Worm (Caenorhabditis elegans): ENCODE data around the gene irld-63.
A peak's percentile ranks its signal among the peaks of the same experiment; 100 is the strongest.

The irld-63 gene

DNA sequence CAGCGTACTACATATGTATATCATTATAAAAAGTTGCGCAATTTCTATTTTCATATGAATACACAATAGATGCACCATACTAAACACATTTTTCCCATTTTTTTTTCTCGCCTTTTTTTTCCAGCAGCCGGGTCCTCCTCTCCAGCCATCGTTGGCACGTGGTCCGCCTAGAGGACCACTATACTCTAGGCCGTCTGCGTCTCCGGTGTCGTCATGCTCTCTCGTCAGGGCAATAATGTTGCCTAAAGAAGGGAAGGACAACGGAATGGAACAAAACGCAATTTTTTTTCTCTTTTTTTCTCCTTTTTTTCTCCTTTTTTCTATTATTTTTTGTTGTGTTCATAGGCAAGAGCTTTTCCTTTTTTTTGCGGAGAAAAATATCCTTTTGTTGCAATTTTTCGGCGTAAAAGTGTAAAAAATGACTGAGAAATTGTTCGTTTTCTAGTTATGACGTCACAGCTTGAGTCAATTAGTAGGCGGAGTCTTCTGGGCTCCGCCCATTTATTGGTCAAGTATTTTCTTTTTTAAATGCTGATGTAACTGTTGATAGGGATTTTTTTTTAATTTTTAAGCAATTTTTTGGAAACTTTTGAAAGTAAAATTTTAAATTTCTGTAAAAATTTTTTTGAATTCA is 32.1 kb downstream of the irld-63 start (continued):
- TF ChIP-seq alr-1 (tag; optimal IDR thresholded peaks at IDR 0.05) (no peak), ztf-1 (GFP tag; conservative IDR thresholded peaks at IDR 0.05) (no peak)

DNA sequence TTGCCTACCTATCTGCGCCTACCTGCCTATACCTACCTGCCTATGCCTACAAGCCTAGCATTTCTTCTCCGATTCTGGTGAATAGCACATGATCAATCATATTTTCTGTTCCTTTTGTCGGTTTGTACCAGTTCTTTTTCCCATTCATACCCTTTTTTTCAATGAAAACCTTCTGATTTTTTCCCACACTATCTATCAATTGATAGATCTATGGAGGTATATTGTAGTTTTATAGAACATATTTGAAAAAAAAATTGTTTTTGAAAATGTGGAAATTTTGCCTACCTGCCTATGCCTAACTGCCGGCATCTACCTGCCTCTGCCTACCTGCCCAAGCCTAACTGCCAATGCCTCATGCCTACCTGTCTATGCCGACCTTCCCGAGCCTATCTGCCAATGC is 33.1 kb downstream of the irld-63 start:
- no peak for TF ChIP-seq nhr-237 (tag; optimal IDR thresholded peaks at IDR 0.05)
- TF ChIP-seq lin-39 (tag; optimal IDR thresholded peaks at IDR 0.05): no peak
- no peak for TF ChIP-seq nhr-129 (tag; optimal IDR thresholded peaks at IDR 0.05)
- no peak for TF ChIP-seq unc-55 (GFP tag; optimal IDR thresholded peaks at IDR 0.05)
- no peak for TF ChIP-seq crh-2 (tag; optimal IDR thresholded peaks at IDR 0.05)
- no peak for TF ChIP-seq peb-1 (tag; optimal IDR thresholded peaks at IDR 0.05)
- TF ChIP-seq ztf-11 (tag; optimal IDR thresholded peaks at IDR 0.05): no peak
- no peak for TF ChIP-seq zag-1 (tag; optimal IDR thresholded peaks at IDR 0.05)
- no peak for TF ChIP-seq alr-1 (tag; optimal IDR thresholded peaks at IDR 0.05)
- TF ChIP-seq snpc-4 (tag; optimal IDR thresholded peaks at IDR 0.05): no peak
- TF ChIP-seq nhr-12 (tag; optimal IDR thresholded peaks at IDR 0.05): no peak
- no peak for TF ChIP-seq nhr-6 (tag; optimal IDR thresholded peaks at IDR 0.05)
- TF ChIP-seq elt-3 (tag; optimal IDR thresholded peaks at IDR 0.05): no peak
- TF ChIP-seq ztf-1 (GFP tag; conservative IDR thresholded peaks at IDR 0.05): no peak
- no peak for TF ChIP-seq nhr-77 (tag; optimal IDR thresholded peaks at IDR 0.05)
- TF ChIP-seq gmeb-1 (tag; optimal IDR thresholded peaks at IDR 0.05): no peak
- no peak for TF ChIP-seq unc-39 (tag; optimal IDR thresholded peaks at IDR 0.05)
- TF ChIP-seq nhr-11 (tag; optimal IDR thresholded peaks at IDR 0.05): no peak

DNA sequence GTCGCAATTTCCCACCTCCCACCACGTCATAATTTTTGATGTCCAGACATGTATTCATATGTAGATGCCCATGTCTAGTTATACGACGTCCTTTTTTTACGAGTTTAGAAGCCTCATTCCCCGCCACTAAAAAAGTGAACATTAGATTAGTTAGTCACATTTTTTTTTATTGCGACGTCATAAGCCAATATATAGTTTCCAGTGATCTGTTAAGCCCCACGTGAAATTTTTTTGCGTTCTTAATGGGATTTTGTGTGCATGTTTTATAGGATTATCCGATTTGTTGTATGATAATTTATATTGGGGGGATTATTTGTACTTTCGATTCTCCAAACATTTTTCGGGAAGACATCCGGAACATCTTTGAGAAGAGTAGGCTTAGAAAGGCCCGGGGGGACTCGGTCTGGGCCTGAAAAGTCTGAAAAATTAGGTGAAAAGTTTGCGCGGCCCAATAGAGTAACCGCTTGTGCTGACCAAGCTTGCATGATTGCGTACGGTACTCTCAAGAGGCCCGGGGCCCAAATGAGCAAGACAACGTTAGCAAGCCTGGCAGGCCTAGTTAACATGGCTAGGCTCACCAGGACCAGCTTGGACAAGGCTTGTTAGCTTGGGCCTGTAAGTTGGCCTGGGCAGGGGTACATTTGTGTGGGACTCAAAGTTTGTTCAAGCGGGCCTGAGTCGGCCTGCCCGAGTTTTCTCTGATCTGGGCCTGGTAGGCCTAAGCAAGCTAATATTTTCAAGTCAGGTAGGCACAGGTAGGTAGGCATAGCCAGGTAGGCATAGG is 34.9 kb downstream of the irld-63 start:
- TF ChIP-seq mdl-1 (tag; optimal IDR thresholded peaks at IDR 0.05) (no peak), nhr-23 (tag; optimal IDR thresholded peaks at IDR 0.05) (no peak), F13H6.1 (tag; optimal IDR thresholded peaks at IDR 0.05) (no peak), snpc-4 (tag; optimal IDR thresholded peaks at IDR 0.05) (no peak), peb-1 (tag; optimal IDR thresholded peaks at IDR 0.05) (no peak), sma-9 (GFP tag; optimal IDR thresholded peaks at IDR 0.05) (no peak), sma-9 (tag; optimal IDR thresholded peaks at IDR 0.05) (no peak), unc-55 (GFP tag; optimal IDR thresholded peaks at IDR 0.05) (no peak), Y55F3AM.14 (GFP tag; optimal IDR thresholded peaks at IDR 0.05) (no peak), mbf-1 (tag; optimal IDR thresholded peaks at IDR 0.05) (no peak)

DNA sequence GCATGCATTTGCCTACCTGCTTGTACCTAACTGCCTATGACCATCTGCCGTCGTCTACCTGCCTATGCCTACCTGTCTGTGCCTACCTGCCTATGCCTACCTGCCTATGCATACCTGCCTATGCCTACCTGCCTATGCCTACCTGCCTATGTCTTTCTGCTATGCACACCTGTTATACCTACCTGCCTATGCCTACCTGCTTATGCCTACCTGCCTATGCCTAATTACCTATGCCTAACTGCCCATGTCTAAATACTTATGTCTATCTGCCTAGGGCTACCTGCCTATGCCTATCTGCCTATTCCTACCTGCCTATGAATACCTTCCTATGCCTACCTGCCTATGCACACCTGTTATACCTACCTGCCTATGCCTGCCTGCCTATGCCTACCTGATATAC is 35.8 kb downstream of the irld-63 start:
- no peak for TF ChIP-seq unc-62 (GFP tag; optimal IDR thresholded peaks at IDR 0.05)
- no peak for TF ChIP-seq sma-3 (GFP tag; optimal IDR thresholded peaks at IDR 0.05)
- no peak for TF ChIP-seq ama-1 (optimal IDR thresholded peaks at IDR 0.05)
- no peak for TF ChIP-seq lin-11 (tag; optimal IDR thresholded peaks at IDR 0.05)
- TF ChIP-seq dmd-4 (tag; optimal IDR thresholded peaks at IDR 0.05): no peak
- TF ChIP-seq sma-9 (GFP tag; optimal IDR thresholded peaks at IDR 0.05): no peak
- no peak for TF ChIP-seq sma-9 (tag; optimal IDR thresholded peaks at IDR 0.05)
- no peak for TF ChIP-seq gmeb-1 (tag; optimal IDR thresholded peaks at IDR 0.05)
- TF ChIP-seq snpc-4 (tag; optimal IDR thresholded peaks at IDR 0.05): no peak
- no peak for TF ChIP-seq nhr-10 (tag; optimal IDR thresholded peaks at IDR 0.05)
- TF ChIP-seq elt-1 (tag; optimal IDR thresholded peaks at IDR 0.05): no peak
- TF ChIP-seq elt-3 (tag; optimal IDR thresholded peaks at IDR 0.05): no peak
- TF ChIP-seq nhr-23 (tag; optimal IDR thresholded peaks at IDR 0.05): no peak
- no peak for TF ChIP-seq zag-1 (tag; optimal IDR thresholded peaks at IDR 0.05)
- TF ChIP-seq nhr-21 (tag; optimal IDR thresholded peaks at IDR 0.05): no peak
- no peak for TF ChIP-seq nhr-237 (tag; optimal IDR thresholded peaks at IDR 0.05)

DNA sequence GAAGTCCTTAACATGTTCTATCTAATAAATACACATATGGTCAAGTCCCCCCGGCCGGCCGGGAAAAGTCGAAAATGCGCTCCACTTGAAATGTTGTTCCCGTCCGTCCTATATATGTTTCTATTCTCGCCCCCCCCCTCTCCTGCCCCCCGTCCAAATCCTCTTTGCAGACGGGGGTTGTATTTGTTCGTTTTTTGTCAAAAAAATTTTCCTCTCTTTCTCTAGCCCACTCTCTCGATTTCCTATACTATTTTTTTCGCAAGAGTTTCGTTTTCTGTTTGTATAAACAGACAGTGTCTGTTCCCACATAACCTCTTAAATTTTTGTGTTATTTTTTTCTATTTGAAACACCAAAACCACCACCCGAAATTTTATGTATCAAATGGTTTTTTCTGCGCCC is 36.5 kb downstream of the irld-63 start:
- TF ChIP-seq elt-3 (tag; optimal IDR thresholded peaks at IDR 0.05) (no peak), mab-5 (tag; optimal IDR thresholded peaks at IDR 0.05) (no peak), Y55F3AM.14 (GFP tag; optimal IDR thresholded peaks at IDR 0.05) (no peak), ztf-4 (tag; optimal IDR thresholded peaks at IDR 0.05) (no peak), elt-1 (tag; optimal IDR thresholded peaks at IDR 0.05) (no peak), gmeb-1 (tag; optimal IDR thresholded peaks at IDR 0.05) (no peak), F13H6.1 (tag; optimal IDR thresholded peaks at IDR 0.05) (peak; percentile 74), ZK546.5 (tag; optimal IDR thresholded peaks at IDR 0.05) (no peak), sma-9 (GFP tag; optimal IDR thresholded peaks at IDR 0.05) (peak; percentile 8), sma-9 (tag; optimal IDR thresholded peaks at IDR 0.05) (no peak), nhr-11 (tag; optimal IDR thresholded peaks at IDR 0.05) (no peak), snpc-4 (tag; optimal IDR thresholded peaks at IDR 0.05) (no peak)

Measured in whole organism, L2 larva.